Worm (Caenorhabditis elegans) whole organism, L2 larva: ENCODE data around the gene dyf-11.

ENCODE experiments used
- C34F6.9 ChIP-seq: fragments of 150-350 bp; optimal IDR thresholded peaks from 2 replicates; lab custom pipeline; 2014; ENCODE audit warnings: missing biosample characterization, missing genetic modification characterization
- F13H6.1 ChIP-seq: sonication (generic microtip); optimal IDR thresholded peaks from 2 replicates; lab custom pipeline; 2016; ENCODE audit warnings: missing genetic modification characterization, missing compliant biosample characterization
- ZK546.5 ChIP-seq: sonication (generic microtip); optimal IDR thresholded peaks from 2 replicates; lab custom pipeline; 2017; ENCODE audit warnings: missing biosample characterization, missing genetic modification characterization
- alr-1 ChIP-seq: fragments of 150-350 bp; optimal IDR thresholded peaks from 2 replicates; lab custom pipeline; 2014; ENCODE audit warnings: missing biosample characterization, missing genetic modification characterization
- aly-2 ChIP-seq: fragments of 150-350 bp; optimal IDR thresholded peaks from 2 replicates; lab custom pipeline; 2014; ENCODE audit warnings: missing biosample characterization, missing genetic modification characterization
- ama-1 ChIP-seq: fragments of 150-350 bp; optimal IDR thresholded peaks from 2 replicates; lab custom pipeline; 2018; ENCODE audit warnings: inconsistent platforms
- blmp-1 ChIP-seq: sonication (generic microtip); optimal IDR thresholded peaks from 2 replicates; lab custom pipeline; 2017; ENCODE audit warnings: missing genetic modification characterization, mild to moderate bottlenecking, missing compliant biosample characterization, antibody characterized with exemption, moderate library complexity; ENCODE audit not compliant: insufficient read depth
- ceh-16 ChIP-seq: fragments of 150-350 bp; optimal IDR thresholded peaks from 2 replicates; lab custom pipeline; 2014; ENCODE audit warnings: missing biosample characterization, missing genetic modification characterization
- ceh-82 ChIP-seq: fragments of 150-350 bp; optimal IDR thresholded peaks from 2 replicates; lab custom pipeline; 2014; ENCODE audit warnings: missing biosample characterization, missing genetic modification characterization
- dmd-4 ChIP-seq: sonication (generic microtip); optimal IDR thresholded peaks from 2 replicates; lab custom pipeline; 2017; ENCODE audit warnings: missing biosample characterization, missing genetic modification characterization
- elt-1 ChIP-seq: fragments of 150-350 bp; optimal IDR thresholded peaks from 2 replicates; lab custom pipeline; 2014; ENCODE audit warnings: missing biosample characterization, missing genetic modification characterization
- elt-3 ChIP-seq: sonication (generic microtip); optimal IDR thresholded peaks from 2 replicates; lab custom pipeline; 2017; ENCODE audit warnings: missing biosample characterization, missing genetic modification characterization
- fos-1 ChIP-seq: fragments of 150-350 bp; optimal IDR thresholded peaks from 2 replicates; lab custom pipeline; 2014; ENCODE audit warnings: missing biosample characterization, missing genetic modification characterization
- gmeb-1 ChIP-seq: fragments of 150-350 bp; optimal IDR thresholded peaks from 2 replicates; lab custom pipeline; 2014; ENCODE audit warnings: missing biosample characterization, missing genetic modification characterization
- lin-11 ChIP-seq: fragments of 150-350 bp; sonication (generic microtip); optimal IDR thresholded peaks from 2 replicates; lab custom pipeline; 2014; ENCODE audit warnings: missing biosample characterization, missing genetic modification characterization, inconsistent platforms, mixed read lengths
- lin-13 ChIP-seq: fragments of 150-350 bp; optimal IDR thresholded peaks from 2 replicates; lab custom pipeline; 2014; ENCODE audit warnings: missing biosample characterization, missing genetic modification reagents, missing genetic modification characterization
- lin-39 ChIP-seq: fragments of 150-350 bp; optimal IDR thresholded peaks from 2 replicates; lab custom pipeline; 2014; ENCODE audit warnings: missing biosample characterization, missing genetic modification reagents, missing genetic modification characterization
- lsy-2 ChIP-seq, 2 experiments: fragments of 150-350 bp in 1 of 2; sonication (generic microtip) in 1 of 2; optimal IDR thresholded peaks; 2 replicates each; lab custom pipeline; 2014 to 2017; ENCODE audit warnings: missing biosample characterization in 2 of 2, missing genetic modification characterization in 2 of 2
- mab-5 ChIP-seq: fragments of 150-350 bp; optimal IDR thresholded peaks from 2 replicates; lab custom pipeline; 2014; ENCODE audit warnings: missing biosample characterization, missing genetic modification characterization
- mbf-1 ChIP-seq: sonication (generic microtip); optimal IDR thresholded peaks from 2 replicates; lab custom pipeline; 2017; ENCODE audit warnings: missing biosample characterization, missing genetic modification characterization
- mdl-1 ChIP-seq, 2 experiments: fragments of 150-350 bp in 1 of 2; sonication (generic microtip) in 1 of 2; optimal IDR thresholded peaks; 2 replicates each; lab custom pipeline; 2017; ENCODE audit warnings: missing biosample characterization in 2 of 2, missing genetic modification characterization in 2 of 2
- nhr-10 ChIP-seq: sonication (generic microtip); optimal IDR thresholded peaks from 2 replicates; lab custom pipeline; 2017; ENCODE audit warnings: missing biosample characterization, missing genetic modification characterization
- nhr-11 ChIP-seq: fragments of 150-350 bp; optimal IDR thresholded peaks from 2 replicates; lab custom pipeline; 2014; ENCODE audit warnings: missing biosample characterization, missing genetic modification characterization
- nhr-12 ChIP-seq: fragments of 150-350 bp; optimal IDR thresholded peaks from 2 replicates; lab custom pipeline; 2014; ENCODE audit warnings: missing biosample characterization, missing genetic modification characterization
- nhr-21 ChIP-seq: fragments of 150-350 bp; optimal IDR thresholded peaks from 2 replicates; lab custom pipeline; 2014; ENCODE audit warnings: missing biosample characterization, missing genetic modification characterization
- nhr-23 ChIP-seq: fragments of 150-350 bp; optimal IDR thresholded peaks from 2 replicates; lab custom pipeline; 2014; ENCODE audit warnings: missing biosample characterization, missing genetic modification reagents, missing genetic modification characterization
- nhr-237 ChIP-seq: fragments of 150-350 bp; optimal IDR thresholded peaks from 2 replicates; lab custom pipeline; 2014; ENCODE audit warnings: missing biosample characterization, missing genetic modification characterization
- nhr-25 ChIP-seq: fragments of 150-350 bp; sonication (generic microtip); optimal IDR thresholded peaks from 3 replicates; lab custom pipeline; 2014; ENCODE audit warnings: missing biosample characterization, missing genetic modification characterization
- nhr-77 ChIP-seq: fragments of 150-350 bp; optimal IDR thresholded peaks from 2 replicates; lab custom pipeline; 2014; ENCODE audit warnings: missing biosample characterization, missing genetic modification characterization
- peb-1 ChIP-seq: fragments of 150-350 bp; optimal IDR thresholded peaks from 2 replicates; lab custom pipeline; 2014; ENCODE audit warnings: missing biosample characterization, missing genetic modification characterization
- sma-3 ChIP-seq: sonication (generic microtip); optimal IDR thresholded peaks from 2 replicates; lab custom pipeline; 2016; ENCODE audit warnings: missing genetic modification reagents, missing genetic modification characterization, missing compliant biosample characterization
- sma-9 ChIP-seq, 2 experiments: fragments of 150-350 bp in 1 of 2; sonication (generic microtip) in 1 of 2; optimal IDR thresholded peaks; 2 replicates each; lab custom pipeline; 2014 to 2016; ENCODE audit warnings: missing genetic modification characterization in 2 of 2, mild to moderate bottlenecking in 1 of 2, missing biosample characterization in 1 of 2, missing compliant biosample characterization in 1 of 2, missing genetic modification reagents in 1 of 2, moderate library complexity in 1 of 2
- snpc-4 ChIP-seq: fragments of 150-350 bp; optimal IDR thresholded peaks from 2 replicates; lab custom pipeline; 2014; ENCODE audit warnings: missing biosample characterization, missing genetic modification characterization
- unc-55 ChIP-seq: fragments of 150-350 bp; sonication (generic microtip); optimal IDR thresholded peaks from 3 replicates; lab custom pipeline; 2014; ENCODE audit warnings: missing biosample characterization, missing genetic modification reagents, missing genetic modification characterization
- unc-62 ChIP-seq: fragments of 150-350 bp; optimal IDR thresholded peaks from 2 replicates; lab custom pipeline; 2014; ENCODE audit warnings: missing biosample characterization, missing genetic modification reagents, missing genetic modification characterization
- zag-1 ChIP-seq: fragments of 150-350 bp; optimal IDR thresholded peaks from 2 replicates; lab custom pipeline; 2014; ENCODE audit warnings: missing biosample characterization, missing genetic modification characterization
- ztf-1 ChIP-seq: fragments of 200-800 bp; sonication (Bioruptor generic); conservative IDR thresholded peaks from 2 replicates; pipeline ENCODE4 v1.3.6; 2022; ENCODE audit warnings: missing genetic modification characterization, missing compliant biosample characterization
- ztf-11 ChIP-seq: sonication (generic microtip); optimal IDR thresholded peaks from 2 replicates; lab custom pipeline; 2017; ENCODE audit warnings: missing biosample characterization, missing genetic modification characterization
- ztf-4 ChIP-seq: fragments of 150-350 bp; optimal IDR thresholded peaks from 2 replicates; lab custom pipeline; 2014; ENCODE audit warnings: missing biosample characterization, missing genetic modification characterization

Gene dyf-11

ce11 chrX:727737-728136, 35.8 kb upstream of the dyf-11 start (continued):
- no peak for TF ChIP-seq elt-3 (tag; lab: Kevin White, UChicago)
- TF ChIP-seq snpc-4 = no peak
- TF ChIP-seq lin-11 (tag; lab: Kevin White, UChicago) = peak; percentile 22
- TF ChIP-seq elt-1 (tag; lab: Kevin White, UChicago) = no peak
- TF ChIP-seq ceh-82 (tag; lab: Kevin White, UChicago) = no peak
- no peak for TF ChIP-seq lin-39
- peak; percentile 33 for TF ChIP-seq unc-55 (GFP tag; lab: Kevin White, UChicago)
- peak; percentile 78 for TF ChIP-seq nhr-25 (tag; lab: Kevin White, UChicago)
- TF ChIP-seq nhr-10 (tag; lab: Kevin White, UChicago) = no peak
- TF ChIP-seq mdl-1 (tag; optimal IDR thresholded peaks at IDR 0.05; lab: Kevin White, UChicago) = peak; percentile 8 to 35
- TF ChIP-seq aly-2 (tag; lab: Kevin White, UChicago) = no peak
- peak; percentile 41 to 62 for TF ChIP-seq lsy-2 (tag; optimal IDR thresholded peaks at IDR 0.05; lab: Kevin White, UChicago)
- TF ChIP-seq gmeb-1 (tag; lab: Kevin White, UChicago) = peak; percentile 56
- no peak for TF ChIP-seq zag-1
- TF ChIP-seq nhr-237 = no peak
- peak; percentile 55 for TF ChIP-seq ceh-16 (tag; lab: Kevin White, UChicago)
- TF ChIP-seq nhr-21 (tag; lab: Kevin White, UChicago) = peak; percentile 47
- TF ChIP-seq nhr-12 (tag; lab: Kevin White, UChicago) = no peak
- no peak for TF ChIP-seq nhr-23
- TF ChIP-seq mab-5 (tag; lab: Kevin White, UChicago) = peak; percentile 17
- TF ChIP-seq dmd-4 (tag; lab: Kevin White, UChicago) = no peak
- TF ChIP-seq ama-1 (lab: Kevin White, UChicago) = no peak

DNA sequence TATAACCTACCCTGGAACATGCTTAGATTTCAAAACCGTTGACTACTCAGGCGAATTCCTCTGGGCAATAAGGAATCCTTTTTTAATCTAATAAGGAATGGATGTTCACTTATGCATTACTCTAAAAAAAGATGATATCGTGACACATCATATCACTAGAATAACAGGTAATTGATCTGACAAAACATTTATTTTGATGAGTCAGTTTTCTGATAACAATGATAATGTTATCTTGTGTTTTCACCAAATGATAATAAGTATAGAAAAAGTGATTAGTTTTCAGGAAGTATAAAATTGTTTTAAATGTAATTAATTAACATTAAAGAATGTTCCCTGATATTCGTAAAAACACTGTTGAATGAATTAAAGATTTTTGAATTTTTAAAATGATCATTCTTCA, 34.5 kb upstream of the dyf-11 start:
- TF ChIP-seq lin-13 (GFP tag; lab: Kevin White, UChicago) = no peak
- peak; percentile 47 for TF ChIP-seq fos-1 (tag; lab: Kevin White, UChicago)
- TF ChIP-seq nhr-11 (tag; lab: Kevin White, UChicago) = no peak
- no peak for TF ChIP-seq blmp-1 (tag; lab: Kevin White, UChicago)
- TF ChIP-seq aly-2 (tag; lab: Kevin White, UChicago) = no peak
- TF ChIP-seq elt-3 (tag; lab: Kevin White, UChicago) = no peak
- TF ChIP-seq mbf-1 (tag; lab: Kevin White, UChicago) = no peak
- TF ChIP-seq unc-62 (GFP tag; lab: Kevin White, UChicago) = no peak
- no peak for TF ChIP-seq nhr-25 (tag; lab: Kevin White, UChicago)
- no peak for TF ChIP-seq lsy-2 (tag; optimal IDR thresholded peaks at IDR 0.05; lab: Kevin White, UChicago)
- TF ChIP-seq nhr-10 (tag; lab: Kevin White, UChicago) = no peak
- no peak for TF ChIP-seq ZK546.5
- TF ChIP-seq sma-9 (GFP tag; optimal IDR thresholded peaks at IDR 0.05; lab: Kevin White, UChicago) = no peak
- TF ChIP-seq sma-9 (tag; optimal IDR thresholded peaks at IDR 0.05; lab: Kevin White, UChicago) = no peak
- peak; percentile 1 for TF ChIP-seq sma-3
- TF ChIP-seq dmd-4 (tag; lab: Kevin White, UChicago) = no peak
- TF ChIP-seq, all 48 proteins: peak for 2

ce11 chrX:735572-735971, 28.0 kb upstream of the dyf-11 start, which contains the start of gene npr-19:
TSS of gene npr-19 (minus strand) at chrX:735672.
- TF ChIP-seq elt-1 (tag; lab: Kevin White, UChicago) (no peak), alr-1 (tag; lab: Kevin White, UChicago) (no peak), ceh-82 (tag; lab: Kevin White, UChicago) (no peak), peb-1 (tag; lab: Kevin White, UChicago) (no peak), ztf-11 (tag; lab: Kevin White, UChicago) (no peak), blmp-1 (tag; lab: Kevin White, UChicago) (no peak), nhr-77 (tag; lab: Kevin White, UChicago) (no peak), nhr-12 (tag; lab: Kevin White, UChicago) (no peak)

- TF ChIP-seq elt-1 (tag; lab: Kevin White, UChicago) (no peak), ztf-4 (tag; lab: Kevin White, UChicago) (no peak), nhr-21 (tag; lab: Kevin White, UChicago) (no peak), nhr-237 (no peak), dmd-4 (tag; lab: Kevin White, UChicago) (no peak), nhr-77 (tag; lab: Kevin White, UChicago) (no peak), ZK546.5 (no peak), unc-62 (GFP tag; lab: Kevin White, UChicago) (no peak), gmeb-1 (tag; lab: Kevin White, UChicago) (no peak), ztf-1 (no peak), peb-1 (tag; lab: Kevin White, UChicago) (no peak), mdl-1 (tag; optimal IDR thresholded peaks at IDR 0.05; lab: Kevin White, UChicago) (no peak), C34F6.9 (no peak), aly-2 (tag; lab: Kevin White, UChicago) (no peak), ama-1 (lab: Kevin White, UChicago) (no peak), sma-9 (GFP tag; optimal IDR thresholded peaks at IDR 0.05; lab: Kevin White, UChicago) (no peak), sma-9 (tag; optimal IDR thresholded peaks at IDR 0.05; lab: Kevin White, UChicago) (no peak), F13H6.1 (no peak), ceh-16 (tag; lab: Kevin White, UChicago) (no peak), snpc-4 (no peak)
- TF ChIP-seq, all 48 proteins: peak for 0
Measured at ce11 chrX:736989-737388, 26.6 kb upstream of the dyf-11 start.
